Worm (Caenorhabditis elegans) whole organism, young adult: ENCODE measurements around the gene trd-1.
"Not testable (repeated sequence)": the region's sequence is repeated elsewhere in the genome, so short reads cannot be mapped to it uniquely, and the experiment has no call there.

Source experiments
- cebp-2 ChIP-seq: fragments of 200-800 bp; sonication (Bioruptor generic); IDR thresholded peaks from 2 replicates; pipeline ENCODE4 v1.3.6; 2022; ENCODE audit warnings: missing genetic modification characterization, missing compliant biosample characterization
- pha-4 ChIP-seq: fragments of 150-350 bp; sonication (generic microtip); optimal IDR thresholded peaks from 2 replicates; lab custom pipeline; 2014; ENCODE audit warnings: missing biosample characterization, missing genetic modification reagents, missing genetic modification characterization

- TF ChIP-seq pha-4 (tag; lab: Kevin White, UChicago); cebp-2 (GFP tag; lab: Robert Waterston, UW): not testable (repeated sequence)
Measured at ce11 chrIII:7386539-7386938, 510 bp downstream of the trd-1 start.
